Worm (Caenorhabditis elegans): ENCODE results near the gene orc-1.
A peak's percentile ranks its signal among the peaks of the same experiment; 100 is the strongest.

- peak; percentile 50 for TF ChIP-seq snpc-1.1 (tag; optimal IDR thresholded peaks at IDR 0.05; ENCODE audit: insufficient read depth)
- no peak for TF ChIP-seq C06A6.2 (GFP tag; conservative IDR thresholded peaks at IDR 0.05)
- TF ChIP-seq unc-130 (GFP tag; optimal IDR thresholded peaks at IDR 0.05) = peak; percentile 26
- TF ChIP-seq F33H1.4 (GFP tag; IDR thresholded peaks at IDR 0.05) = peak; percentile 31
- peak; percentile 73 for TF ChIP-seq F49E8.2 (tag; optimal IDR thresholded peaks at IDR 0.05; ENCODE audit: insufficient read depth)
- TF ChIP-seq let-607 (tag; optimal IDR thresholded peaks at IDR 0.05) = no peak
- TF ChIP-seq cebp-2 (GFP tag; IDR thresholded peaks at IDR 0.05) = 0 out of 2 replicates have a peak, but pooled peaks have one; percentile 45
- TF ChIP-seq xnd-1 (tag; optimal IDR thresholded peaks at IDR 0.05) = no peak
Observed at ce11 chrIII:10624564-10624963, 18.4 kb upstream of the orc-1 start.

All from whole organism, young adult.